Worm (Caenorhabditis elegans) whole organism, L2 larva: ENCODE results near the gene F13A2.2.

Source experiments
- C34F6.9 ChIP-seq: fragments of 150-350 bp; optimal IDR thresholded peaks from 2 replicates; lab custom pipeline; 2014; ENCODE audit warnings: missing biosample characterization, missing genetic modification characterization
- F13H6.1 ChIP-seq: sonication (generic microtip); optimal IDR thresholded peaks from 2 replicates; lab custom pipeline; 2016; ENCODE audit warnings: missing genetic modification characterization, missing compliant biosample characterization
- R02D3.7 ChIP-seq: fragments of 150-350 bp; optimal IDR thresholded peaks from 2 replicates; lab custom pipeline; 2014; ENCODE audit warnings: missing biosample characterization, missing genetic modification characterization
- Y55F3AM.14 ChIP-seq: fragments of 200-800 bp; sonication (Bioruptor generic); optimal IDR thresholded peaks from 2 replicates; lab custom pipeline; 2018; ENCODE audit warnings: mild to moderate bottlenecking, missing genetic modification characterization, missing compliant biosample characterization
- ZK546.5 ChIP-seq: sonication (generic microtip); optimal IDR thresholded peaks from 2 replicates; lab custom pipeline; 2017; ENCODE audit warnings: missing biosample characterization, missing genetic modification characterization
- alr-1 ChIP-seq: fragments of 150-350 bp; optimal IDR thresholded peaks from 2 replicates; lab custom pipeline; 2014; ENCODE audit warnings: missing biosample characterization, missing genetic modification characterization
- aly-2 ChIP-seq: fragments of 150-350 bp; optimal IDR thresholded peaks from 2 replicates; lab custom pipeline; 2014; ENCODE audit warnings: missing biosample characterization, missing genetic modification characterization
- ama-1 ChIP-seq: fragments of 150-350 bp; optimal IDR thresholded peaks from 2 replicates; lab custom pipeline; 2018; ENCODE audit warnings: inconsistent platforms
- blmp-1 ChIP-seq: sonication (generic microtip); optimal IDR thresholded peaks from 2 replicates; lab custom pipeline; 2017; ENCODE audit warnings: missing genetic modification characterization, mild to moderate bottlenecking, missing compliant biosample characterization, antibody characterized with exemption, moderate library complexity; ENCODE audit not compliant: insufficient read depth
- ceh-16 ChIP-seq: fragments of 150-350 bp; optimal IDR thresholded peaks from 2 replicates; lab custom pipeline; 2014; ENCODE audit warnings: missing biosample characterization, missing genetic modification characterization
- ceh-82 ChIP-seq: fragments of 150-350 bp; optimal IDR thresholded peaks from 2 replicates; lab custom pipeline; 2014; ENCODE audit warnings: missing biosample characterization, missing genetic modification characterization
- crh-2 ChIP-seq: sonication (generic microtip); optimal IDR thresholded peaks from 2 replicates; lab custom pipeline; 2017; ENCODE audit warnings: missing biosample characterization, missing genetic modification characterization
- dmd-4 ChIP-seq: sonication (generic microtip); optimal IDR thresholded peaks from 2 replicates; lab custom pipeline; 2017; ENCODE audit warnings: missing biosample characterization, missing genetic modification characterization
- egl-27 ChIP-seq: sonication (generic microtip); optimal IDR thresholded peaks from 3 replicates; lab custom pipeline; 2017; ENCODE audit warnings: missing biosample characterization, missing genetic modification reagents, missing genetic modification characterization
- elt-1 ChIP-seq: fragments of 150-350 bp; optimal IDR thresholded peaks from 2 replicates; lab custom pipeline; 2014; ENCODE audit warnings: missing biosample characterization, missing genetic modification characterization
- elt-3 ChIP-seq: sonication (generic microtip); optimal IDR thresholded peaks from 2 replicates; lab custom pipeline; 2017; ENCODE audit warnings: missing biosample characterization, missing genetic modification characterization
- fos-1 ChIP-seq: fragments of 150-350 bp; optimal IDR thresholded peaks from 2 replicates; lab custom pipeline; 2014; ENCODE audit warnings: missing biosample characterization, missing genetic modification characterization
- gmeb-1 ChIP-seq: fragments of 150-350 bp; optimal IDR thresholded peaks from 2 replicates; lab custom pipeline; 2014; ENCODE audit warnings: missing biosample characterization, missing genetic modification characterization
- lin-11 ChIP-seq: fragments of 150-350 bp; sonication (generic microtip); optimal IDR thresholded peaks from 2 replicates; lab custom pipeline; 2014; ENCODE audit warnings: missing biosample characterization, missing genetic modification characterization, inconsistent platforms, mixed read lengths
- lin-13 ChIP-seq: fragments of 150-350 bp; optimal IDR thresholded peaks from 2 replicates; lab custom pipeline; 2014; ENCODE audit warnings: missing biosample characterization, missing genetic modification reagents, missing genetic modification characterization
- lin-39 ChIP-seq: fragments of 150-350 bp; optimal IDR thresholded peaks from 2 replicates; lab custom pipeline; 2014; ENCODE audit warnings: missing biosample characterization, missing genetic modification reagents, missing genetic modification characterization
- lsy-2 ChIP-seq, 2 experiments: fragments of 150-350 bp in 1 of 2; sonication (generic microtip) in 1 of 2; optimal IDR thresholded peaks; 2 replicates each; lab custom pipeline; 2014 to 2017; ENCODE audit warnings: missing biosample characterization in 2 of 2, missing genetic modification characterization in 2 of 2
- mab-5 ChIP-seq: fragments of 150-350 bp; optimal IDR thresholded peaks from 2 replicates; lab custom pipeline; 2014; ENCODE audit warnings: missing biosample characterization, missing genetic modification characterization
- mbf-1 ChIP-seq: sonication (generic microtip); optimal IDR thresholded peaks from 2 replicates; lab custom pipeline; 2017; ENCODE audit warnings: missing biosample characterization, missing genetic modification characterization
- mdl-1 ChIP-seq, 2 experiments: fragments of 150-350 bp in 1 of 2; sonication (generic microtip) in 1 of 2; optimal IDR thresholded peaks; 2 replicates each; lab custom pipeline; 2017; ENCODE audit warnings: missing biosample characterization in 2 of 2, missing genetic modification characterization in 2 of 2
- nhr-10 ChIP-seq: sonication (generic microtip); optimal IDR thresholded peaks from 2 replicates; lab custom pipeline; 2017; ENCODE audit warnings: missing biosample characterization, missing genetic modification characterization
- nhr-11 ChIP-seq: fragments of 150-350 bp; optimal IDR thresholded peaks from 2 replicates; lab custom pipeline; 2014; ENCODE audit warnings: missing biosample characterization, missing genetic modification characterization
- nhr-12 ChIP-seq: fragments of 150-350 bp; optimal IDR thresholded peaks from 2 replicates; lab custom pipeline; 2014; ENCODE audit warnings: missing biosample characterization, missing genetic modification characterization
- nhr-129 ChIP-seq: fragments of 150-350 bp; optimal IDR thresholded peaks from 2 replicates; lab custom pipeline; 2014; ENCODE audit warnings: missing biosample characterization, missing genetic modification characterization
- nhr-23 ChIP-seq: fragments of 150-350 bp; optimal IDR thresholded peaks from 2 replicates; lab custom pipeline; 2014; ENCODE audit warnings: missing biosample characterization, missing genetic modification reagents, missing genetic modification characterization
- nhr-237 ChIP-seq: fragments of 150-350 bp; optimal IDR thresholded peaks from 2 replicates; lab custom pipeline; 2014; ENCODE audit warnings: missing biosample characterization, missing genetic modification characterization
- nhr-25 ChIP-seq: fragments of 150-350 bp; sonication (generic microtip); optimal IDR thresholded peaks from 3 replicates; lab custom pipeline; 2014; ENCODE audit warnings: missing biosample characterization, missing genetic modification characterization
- nhr-6 ChIP-seq: fragments of 150-350 bp; optimal IDR thresholded peaks from 2 replicates; lab custom pipeline; 2014; ENCODE audit warnings: missing biosample characterization, missing genetic modification characterization
- nhr-77 ChIP-seq: fragments of 150-350 bp; optimal IDR thresholded peaks from 2 replicates; lab custom pipeline; 2014; ENCODE audit warnings: missing biosample characterization, missing genetic modification characterization
- peb-1 ChIP-seq: fragments of 150-350 bp; optimal IDR thresholded peaks from 2 replicates; lab custom pipeline; 2014; ENCODE audit warnings: missing biosample characterization, missing genetic modification characterization
- sem-4 ChIP-seq: fragments of 150-350 bp; optimal IDR thresholded peaks from 2 replicates; lab custom pipeline; 2014; ENCODE audit warnings: missing biosample characterization, missing genetic modification reagents, missing genetic modification characterization
- skn-1 ChIP-seq: sonication (generic microtip); optimal IDR thresholded peaks from 2 replicates; lab custom pipeline; 2017; ENCODE audit warnings: missing biosample characterization, missing genetic modification characterization
- sma-3 ChIP-seq: sonication (generic microtip); optimal IDR thresholded peaks from 2 replicates; lab custom pipeline; 2016; ENCODE audit warnings: missing genetic modification reagents, missing genetic modification characterization, missing compliant biosample characterization
- sma-9 ChIP-seq, 2 experiments: fragments of 150-350 bp in 1 of 2; sonication (generic microtip) in 1 of 2; optimal IDR thresholded peaks; 2 replicates each; lab custom pipeline; 2014 to 2016; ENCODE audit warnings: missing genetic modification characterization in 2 of 2, mild to moderate bottlenecking in 1 of 2, missing biosample characterization in 1 of 2, missing compliant biosample characterization in 1 of 2, missing genetic modification reagents in 1 of 2, moderate library complexity in 1 of 2
- snpc-4 ChIP-seq: fragments of 150-350 bp; optimal IDR thresholded peaks from 2 replicates; lab custom pipeline; 2014; ENCODE audit warnings: missing biosample characterization, missing genetic modification characterization
- unc-55 ChIP-seq: fragments of 150-350 bp; sonication (generic microtip); optimal IDR thresholded peaks from 3 replicates; lab custom pipeline; 2014; ENCODE audit warnings: missing biosample characterization, missing genetic modification reagents, missing genetic modification characterization
- zag-1 ChIP-seq: fragments of 150-350 bp; optimal IDR thresholded peaks from 2 replicates; lab custom pipeline; 2014; ENCODE audit warnings: missing biosample characterization, missing genetic modification characterization
- ztf-1 ChIP-seq: fragments of 200-800 bp; sonication (Bioruptor generic); conservative IDR thresholded peaks from 2 replicates; pipeline ENCODE4 v1.3.6; 2022; ENCODE audit warnings: missing genetic modification characterization, missing compliant biosample characterization
- ztf-11 ChIP-seq: sonication (generic microtip); optimal IDR thresholded peaks from 2 replicates; lab custom pipeline; 2017; ENCODE audit warnings: missing biosample characterization, missing genetic modification characterization
- ztf-4 ChIP-seq: fragments of 150-350 bp; optimal IDR thresholded peaks from 2 replicates; lab custom pipeline; 2014; ENCODE audit warnings: missing biosample characterization, missing genetic modification characterization

F13A2.2 gene

DNA sequence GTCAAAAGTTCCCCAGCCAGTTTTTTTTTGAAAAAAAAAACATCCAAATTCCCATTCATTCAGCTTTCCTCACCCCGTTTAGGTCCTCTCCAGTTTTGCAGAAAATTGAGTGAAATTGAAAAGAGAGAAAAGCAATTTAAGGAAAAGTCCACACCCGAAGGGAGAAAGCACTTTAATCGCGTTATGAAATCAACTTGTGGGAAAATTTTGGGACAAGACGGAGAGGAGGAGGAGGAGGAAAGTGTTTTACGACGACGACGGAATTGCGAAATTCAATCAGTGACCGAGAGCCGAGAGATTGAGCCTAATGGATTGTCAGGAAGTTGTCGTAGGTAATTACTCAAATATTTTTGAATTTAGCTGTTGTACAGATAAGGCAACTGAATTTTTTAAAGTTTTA, 27.0 kb downstream of the F13A2.2 start:
- TF ChIP-seq ceh-16 (tag; lab: Kevin White, UChicago), result no peak
- TF ChIP-seq nhr-129 (tag; lab: Kevin White, UChicago), result peak; percentile 13
- peak; percentile 64 for TF ChIP-seq sem-4 (tag; lab: Kevin White, UChicago)
- TF ChIP-seq ztf-4 (tag; lab: Kevin White, UChicago), result no peak
- TF ChIP-seq aly-2 (tag; lab: Kevin White, UChicago), result no peak
- TF ChIP-seq egl-27 (tag; lab: Kevin White, UChicago), result peak; percentile 12
- TF ChIP-seq sma-3, result no peak
- peak; percentile 43 for TF ChIP-seq sma-9 (GFP tag; optimal IDR thresholded peaks at IDR 0.05; lab: Kevin White, UChicago)
- TF ChIP-seq sma-9 (tag; optimal IDR thresholded peaks at IDR 0.05; lab: Kevin White, UChicago), result no peak
- no peak for TF ChIP-seq F13H6.1
- no peak for TF ChIP-seq nhr-12 (tag; lab: Kevin White, UChicago)
- no peak for TF ChIP-seq nhr-6
- no peak for TF ChIP-seq skn-1
- TF ChIP-seq fos-1 (tag; lab: Kevin White, UChicago), result no peak
- TF ChIP-seq snpc-4 (tag; lab: Kevin White, UChicago), result no peak
- no peak for TF ChIP-seq R02D3.7 (tag; lab: Kevin White, UChicago)
- TF ChIP-seq lsy-2 (tag; optimal IDR thresholded peaks at IDR 0.05; lab: Kevin White, UChicago), result peak in 1 of 2 experiments; percentile 20
- no peak for TF ChIP-seq ztf-1 (GFP tag; lab: Robert Waterston, UW)
- no peak for TF ChIP-seq crh-2
- peak; percentile 13 for TF ChIP-seq C34F6.9 (tag; lab: Kevin White, UChicago)
- TF ChIP-seq ztf-11, result no peak
- no peak for TF ChIP-seq peb-1 (tag; lab: Kevin White, UChicago)

DNA sequence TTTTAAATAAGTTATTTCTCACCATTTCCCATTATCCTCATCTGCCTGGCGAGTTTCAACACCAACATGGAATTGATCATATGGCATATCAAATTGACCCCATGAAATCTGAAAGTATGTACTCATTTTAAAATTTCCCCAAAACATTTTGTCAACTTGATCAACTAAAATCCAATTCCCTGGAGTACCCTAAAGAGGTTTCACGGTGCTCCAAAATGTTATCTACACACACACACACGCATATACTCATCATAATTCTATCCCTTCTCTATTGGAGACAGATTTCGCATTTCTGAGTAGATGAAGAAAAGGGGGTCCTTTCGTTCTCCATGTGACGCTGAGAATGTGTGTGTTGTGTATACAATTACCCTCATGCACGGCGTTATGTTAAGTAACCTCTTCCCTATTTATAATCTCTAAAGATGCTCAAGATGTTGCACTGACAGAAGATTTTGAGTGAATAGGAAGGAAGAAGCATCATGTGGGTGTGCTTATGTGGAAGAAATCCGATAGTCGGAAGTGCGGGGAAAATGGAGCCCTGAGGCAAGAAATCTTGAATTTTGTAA, 28.3 kb downstream of the F13A2.2 start:
- TF ChIP-seq zag-1 (tag; lab: Kevin White, UChicago), result no peak
- TF ChIP-seq lin-11 (tag; lab: Kevin White, UChicago), result no peak
- TF ChIP-seq nhr-129 (tag; lab: Kevin White, UChicago), result no peak
- TF ChIP-seq ZK546.5 (tag; lab: Kevin White, UChicago), result no peak
- no peak for TF ChIP-seq aly-2 (tag; lab: Kevin White, UChicago)
- TF ChIP-seq alr-1 (tag; lab: Kevin White, UChicago), result no peak
- no peak for TF ChIP-seq ceh-82 (tag; lab: Kevin White, UChicago)
- no peak for TF ChIP-seq nhr-77
- no peak for TF ChIP-seq snpc-4 (tag; lab: Kevin White, UChicago)
- TF ChIP-seq skn-1, result no peak
- TF ChIP-seq, all 48 proteins: peak for 0

DNA sequence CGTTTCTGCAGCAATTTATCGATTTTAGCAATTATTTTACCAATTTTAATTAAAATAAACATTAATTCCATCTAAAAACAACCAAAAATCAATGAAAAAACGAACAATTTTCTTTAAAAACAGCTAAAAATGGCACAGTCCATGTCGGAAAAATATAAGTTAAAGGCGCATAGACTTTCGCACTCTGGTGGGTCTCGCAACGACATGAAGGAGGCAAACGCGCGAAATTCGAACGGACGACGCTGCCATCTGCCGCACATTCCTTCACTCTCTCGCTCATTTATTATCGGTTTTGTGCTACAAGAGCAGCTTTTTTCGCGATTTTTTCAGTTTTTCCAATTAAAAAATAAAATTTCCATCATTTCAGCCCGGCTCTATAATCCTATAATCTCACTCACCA, 37.6 kb downstream of the F13A2.2 start, which contains the start of gene mcm-7:
TSS of gene mcm-7 (plus strand) at position 368 of the 400 bp plus-strand sequence.
- no peak for TF ChIP-seq ceh-16 (tag; lab: Kevin White, UChicago)
- peak; percentile 72 for TF ChIP-seq nhr-129 (tag; lab: Kevin White, UChicago)
- peak; percentile 24 to 79 for TF ChIP-seq lsy-2 (tag; optimal IDR thresholded peaks at IDR 0.05; lab: Kevin White, UChicago)
- TF ChIP-seq blmp-1 (tag; lab: Kevin White, UChicago), result no peak
- TF ChIP-seq lin-39 (tag; lab: Kevin White, UChicago), result no peak
- TF ChIP-seq ceh-82 (tag; lab: Kevin White, UChicago), result no peak
- peak; percentile 9 for TF ChIP-seq F13H6.1
- TF ChIP-seq skn-1, result no peak
- TF ChIP-seq sem-4 (tag; lab: Kevin White, UChicago), result no peak
- TF ChIP-seq ama-1 (lab: Kevin White, UChicago), result peak; percentile 1
- TF ChIP-seq nhr-11 (tag; lab: Kevin White, UChicago), result no peak
- peak; percentile 65 for TF ChIP-seq lin-11 (tag; lab: Kevin White, UChicago)
- TF ChIP-seq ztf-4 (tag; lab: Kevin White, UChicago), result no peak
- TF ChIP-seq zag-1 (tag; lab: Kevin White, UChicago), result no peak
- peak; percentile 47 for TF ChIP-seq lin-13 (GFP tag; lab: Kevin White, UChicago)
- no peak for TF ChIP-seq R02D3.7 (tag; lab: Kevin White, UChicago)
- no peak for TF ChIP-seq nhr-10
- TF ChIP-seq C34F6.9 (tag; lab: Kevin White, UChicago), result peak; percentile 64
- TF ChIP-seq elt-1, result no peak
- TF ChIP-seq egl-27 (tag; lab: Kevin White, UChicago), result no peak
- no peak for TF ChIP-seq mdl-1 (tag; optimal IDR thresholded peaks at IDR 0.05; lab: Kevin White, UChicago)
- peak; percentile 35 for TF ChIP-seq sma-3
- TF ChIP-seq mab-5, result no peak
- TF ChIP-seq alr-1 (tag; lab: Kevin White, UChicago), result no peak
- TF ChIP-seq elt-3, result no peak
- no peak for TF ChIP-seq nhr-12 (tag; lab: Kevin White, UChicago)
- peak; percentile 91 for TF ChIP-seq gmeb-1
- TF ChIP-seq peb-1 (tag; lab: Kevin White, UChicago), result no peak
- TF ChIP-seq nhr-23 (tag; lab: Kevin White, UChicago), result no peak
- TF ChIP-seq ztf-11, result no peak
- peak; percentile 40 for TF ChIP-seq nhr-25 (tag; lab: Kevin White, UChicago)
- peak; percentile 73 for TF ChIP-seq crh-2
- no peak for TF ChIP-seq fos-1 (tag; lab: Kevin White, UChicago)
- TF ChIP-seq nhr-237 (tag; lab: Kevin White, UChicago), result no peak
- no peak for TF ChIP-seq nhr-6
- no peak for TF ChIP-seq mbf-1
- TF ChIP-seq aly-2 (tag; lab: Kevin White, UChicago), result no peak
- no peak for TF ChIP-seq nhr-77
- TF ChIP-seq dmd-4 (tag; lab: Kevin White, UChicago), result no peak
- peak; percentile 85 for TF ChIP-seq unc-55 (GFP tag; lab: Kevin White, UChicago)
- no peak for TF ChIP-seq Y55F3AM.14 (GFP tag; lab: Kevin White, UChicago)
- peak; percentile 21 for TF ChIP-seq sma-9 (GFP tag; optimal IDR thresholded peaks at IDR 0.05; lab: Kevin White, UChicago)
- no peak for TF ChIP-seq sma-9 (tag; optimal IDR thresholded peaks at IDR 0.05; lab: Kevin White, UChicago)
